Worm (Caenorhabditis elegans): ENCODE results near the gene srd-64.

DNA sequence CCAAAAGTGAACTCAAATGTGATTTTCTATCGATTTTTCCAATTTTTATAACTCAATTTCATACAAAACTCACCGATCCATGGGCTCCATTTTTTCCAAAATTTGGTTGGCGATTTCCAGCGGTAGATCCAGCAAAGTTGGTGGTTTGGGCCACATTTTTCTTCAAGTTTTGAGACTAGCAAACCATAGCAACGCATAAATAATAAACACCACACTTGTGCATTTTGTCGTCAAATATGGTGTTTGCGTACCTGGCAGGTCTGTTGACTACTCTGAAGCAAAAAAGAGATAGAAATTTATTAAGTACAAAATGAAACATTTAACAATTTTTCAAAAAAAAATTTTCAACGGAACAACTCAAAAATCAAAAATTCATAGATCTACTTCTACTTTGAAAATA lies 10.4 kb upstream of the srd-64 start:
- no peak for TF ChIP-seq alr-1 (tag; optimal IDR thresholded peaks at IDR 0.05; ENCODE audit: borderline replicate concordance)
- TF ChIP-seq fkh-8 (tag; optimal IDR thresholded peaks at IDR 0.05), result no peak

Data from whole organism, L1 larva.